Fruit fly (Drosophila melanogaster) whole organism, embryonic: Measurements from ENCODE around the gene CG7924.

Source experiments
- Asciz ChIP-seq: fragments of 200-800 bp; sonication (Bioruptor generic); optimal IDR thresholded peaks from 2 replicates; lab custom pipeline; 2017; ENCODE audit warnings: missing biosample characterization, mild to moderate bottlenecking, missing genetic modification characterization, missing genetic modification reagents
- BtbVII ChIP-seq: fragments of 200-800 bp; sonication (Bioruptor generic); optimal IDR thresholded peaks from 3 replicates; lab custom pipeline; 2017; ENCODE audit warnings: missing biosample characterization, mild to moderate bottlenecking, missing genetic modification characterization
- CG10147 ChIP-seq: fragments of 200-800 bp; sonication (Bioruptor generic); optimal IDR thresholded peaks from 2 replicates; lab custom pipeline; 2019; ENCODE audit warnings: missing biosample characterization, mild to moderate bottlenecking, missing genetic modification characterization, moderate library complexity
- CG11456 ChIP-seq: fragments of 200-800 bp; sonication (Bioruptor generic); IDR thresholded peaks from 3 replicates; pipeline ENCODE4 v1.3.6; 2022; ENCODE audit warnings: missing biosample characterization, missing genetic modification characterization
- CG12236 ChIP-seq: fragments of 200-800 bp; sonication (Bioruptor generic); optimal IDR thresholded peaks from 2 replicates; lab custom pipeline; 2016; ENCODE audit warnings: missing biosample characterization, missing genetic modification characterization
- CG13894 ChIP-seq: fragments of 200-800 bp; sonication (Bioruptor generic); optimal IDR thresholded peaks from 3 replicates; lab custom pipeline; 2018; ENCODE audit warnings: missing biosample characterization, mild to moderate bottlenecking, missing genetic modification characterization, moderate library complexity
- CG15073 ChIP-seq: fragments of 200-800 bp; sonication (Bioruptor generic); optimal IDR thresholded peaks from 2 replicates; lab custom pipeline; 2016; ENCODE audit warnings: missing biosample characterization, missing genetic modification characterization
- CG17328 ChIP-seq: fragments of 200-800 bp; sonication (Bioruptor generic); IDR thresholded peaks from 2 replicates; pipeline ENCODE4 v1.3.6; 2022; ENCODE audit warnings: missing biosample characterization, missing genetic modification characterization
- CG17361 ChIP-seq: fragments of 200-800 bp; sonication (Bioruptor generic); IDR thresholded peaks from 3 replicates; pipeline ENCODE4 v1.3.6; 2022; ENCODE audit warnings: missing biosample characterization, missing genetic modification characterization
- CG2712 ChIP-seq: fragments of 200-800 bp; optimal IDR thresholded peaks from 3 replicates; lab custom pipeline; 2019; ENCODE audit warnings: missing biosample characterization, mild to moderate bottlenecking, missing genetic modification characterization, moderate library complexity
- CG3163 ChIP-seq: fragments of 200-800 bp; sonication (Bioruptor generic); optimal IDR thresholded peaks from 3 replicates; lab custom pipeline; 2016; ENCODE audit warnings: missing biosample characterization, missing genetic modification characterization
- CG3847 ChIP-seq: fragments of 200-800 bp; sonication (Bioruptor generic); IDR thresholded peaks from 2 replicates; pipeline ENCODE4 v1.3.6; 2022; ENCODE audit warnings: missing biosample characterization, missing genetic modification characterization
- CG4360 ChIP-seq: fragments of 200-800 bp; sonication (Bioruptor generic); IDR thresholded peaks from 2 replicates; pipeline ENCODE4 v1.3.6; 2022; ENCODE audit warnings: missing biosample characterization, missing genetic modification characterization
- CG8089 ChIP-seq: fragments of 200-800 bp; sonication (Bioruptor generic); optimal IDR thresholded peaks from 3 replicates; lab custom pipeline; 2016; ENCODE audit warnings: missing biosample characterization, missing genetic modification characterization
- CG8290 ChIP-seq, 3 experiments: fragments of 200-800 bp; sonication (Bioruptor generic); optimal IDR thresholded peaks; 2 replicates each; lab custom pipeline; 2016 to 2019; ENCODE audit warnings: missing biosample characterization in 3 of 3, missing genetic modification characterization in 3 of 3, mild to moderate bottlenecking in 2 of 3, moderate library complexity in 1 of 3
- CG9609 ChIP-seq: fragments of 200-800 bp; sonication (Bioruptor generic); optimal IDR thresholded peaks from 3 replicates; lab custom pipeline; 2016; ENCODE audit warnings: missing biosample characterization, missing genetic modification characterization
- Camta ChIP-seq: fragments of 200-800 bp; sonication (Bioruptor generic); optimal IDR thresholded peaks from 2 replicates; lab custom pipeline; 2016; ENCODE audit warnings: missing biosample characterization, missing genetic modification characterization
- CkIIα-i1 ChIP-seq: fragments of 200-800 bp; sonication (Bioruptor generic); IDR thresholded peaks from 2 replicates; pipeline ENCODE4 v1.3.6; 2022; ENCODE audit warnings: missing biosample characterization, missing genetic modification characterization
- Deaf1 ChIP-seq: fragments of 200-800 bp; optimal IDR thresholded peaks from 3 replicates; lab custom pipeline; 2019; ENCODE audit warnings: missing biosample characterization, mild to moderate bottlenecking, missing genetic modification characterization, moderate library complexity
- Dfd ChIP-seq, 2 experiments: fragments of >200 bp; optimal IDR thresholded peaks; 2 replicates each; lab custom pipeline; 2017; ENCODE audit warnings: missing biosample characterization in 2 of 2, missing genetic modification characterization in 2 of 2
- HLH4C ChIP-seq: fragments of 200-800 bp; sonication (Bioruptor generic); IDR thresholded peaks from 3 replicates; pipeline ENCODE4 v1.3.6; 2022; ENCODE audit warnings: missing biosample characterization, missing genetic modification characterization; ENCODE audit not compliant: partially characterized antibody
- Hr78 ChIP-seq, 2 experiments: fragments of 200-800 bp in 1 of 2; fragments of >200 bp in 1 of 2; sonication (Bioruptor generic) in 1 of 2; optimal IDR thresholded peaks; 2 replicates each; lab custom pipeline; 2017 to 2019; ENCODE audit warnings: missing biosample characterization in 2 of 2, missing genetic modification characterization in 2 of 2, mild to moderate bottlenecking in 1 of 2, moderate library complexity in 1 of 2
- Jarid2 ChIP-seq: fragments of 200-800 bp; sonication (Bioruptor generic); optimal IDR thresholded peaks from 3 replicates; lab custom pipeline; 2017; ENCODE audit warnings: mild to moderate bottlenecking, missing biosample characterization, missing genetic modification reagents, missing genetic modification characterization
- Kr ChIP-seq: fragments of 200-800 bp; sonication (Bioruptor generic); optimal IDR thresholded peaks from 2 replicates; lab custom pipeline; 2017; ENCODE audit warnings: missing biosample characterization, mild to moderate bottlenecking, missing genetic modification characterization
- Lim3 ChIP-seq: fragments of 200-800 bp; sonication (Bioruptor generic); IDR thresholded peaks from 2 replicates; pipeline ENCODE4 v1.3.6; 2022; ENCODE audit warnings: missing biosample characterization, missing genetic modification characterization
- Poxn ChIP-seq: fragments of 200-800 bp; sonication (Bioruptor generic); IDR thresholded peaks from 2 replicates; pipeline ENCODE4 v1.3.6; 2022; ENCODE audit warnings: missing biosample characterization, missing genetic modification characterization
- abd-A ChIP-seq: fragments of 200-800 bp; sonication (Bioruptor generic); optimal IDR thresholded peaks from 3 replicates; lab custom pipeline; 2019; ENCODE audit warnings: missing biosample characterization, mild to moderate bottlenecking, missing genetic modification characterization, moderate library complexity
- amos ChIP-seq: fragments of 200-800 bp; sonication (Bioruptor generic); IDR thresholded peaks from 2 replicates; pipeline ENCODE4 v1.3.6; 2022; ENCODE audit warnings: missing biosample characterization, missing genetic modification characterization; ENCODE audit not compliant: partially characterized antibody
- ara ChIP-seq: fragments of 200-800 bp; sonication (Bioruptor generic); IDR thresholded peaks from 2 replicates; pipeline ENCODE4 v1.3.6; 2022; ENCODE audit warnings: missing biosample characterization, missing genetic modification characterization
- bbx ChIP-seq: fragments of 200-800 bp; sonication (Bioruptor generic); IDR thresholded peaks from 2 replicates; pipeline ENCODE4 v1.3.6; 2022; ENCODE audit warnings: missing biosample characterization, missing genetic modification characterization; ENCODE audit not compliant: partially characterized antibody
- chif ChIP-seq, 2 experiments: fragments of 200-800 bp; sonication (Bioruptor generic); optimal IDR thresholded peaks; 3 replicates each; lab custom pipeline; 2016; ENCODE audit warnings: missing biosample characterization in 2 of 2, missing genetic modification characterization in 2 of 2
- chinmo ChIP-seq: fragments of 200-800 bp; sonication (Bioruptor generic); IDR thresholded peaks from 4 replicates; pipeline ENCODE4 v1.3.6; 2022; ENCODE audit warnings: missing biosample characterization, missing genetic modification characterization; ENCODE audit not compliant: partially characterized antibody
- chm ChIP-seq: fragments of 200-800 bp; sonication (Bioruptor generic); IDR thresholded peaks from 2 replicates; pipeline ENCODE4 v1.3.6; 2022; ENCODE audit warnings: missing biosample characterization, missing genetic modification characterization
- ci ChIP-seq: fragments of 200-800 bp; sonication (Bioruptor generic); IDR thresholded peaks from 3 replicates; pipeline ENCODE4 v1.3.6; 2022; ENCODE audit warnings: missing biosample characterization, missing genetic modification characterization
- cwo ChIP-seq: fragments of 200-800 bp; sonication (Bioruptor generic); optimal IDR thresholded peaks from 3 replicates; lab custom pipeline; 2017; ENCODE audit warnings: missing biosample characterization, missing genetic modification characterization, mild to moderate bottlenecking, moderate library complexity, missing genetic modification reagents
- gem ChIP-seq: fragments of 200-800 bp; sonication (Bioruptor generic); optimal IDR thresholded peaks from 2 replicates; lab custom pipeline; 2019; ENCODE audit warnings: missing biosample characterization, mild to moderate bottlenecking, missing genetic modification characterization, moderate library complexity
- inv ChIP-seq: fragments of 200-800 bp; sonication (Bioruptor generic); IDR thresholded peaks from 2 replicates; pipeline ENCODE4 v1.3.6; 2022; ENCODE audit warnings: missing biosample characterization, missing genetic modification characterization; ENCODE audit not compliant: partially characterized antibody
- kah ChIP-seq: fragments of 200-800 bp; sonication (Bioruptor generic); optimal IDR thresholded peaks from 2 replicates; lab custom pipeline; 2018; ENCODE audit warnings: missing biosample characterization, mild to moderate bottlenecking, missing genetic modification characterization
- kay ChIP-seq: fragments of 200-800 bp; sonication (Bioruptor generic); optimal IDR thresholded peaks from 2 replicates; lab custom pipeline; 2016; ENCODE audit warnings: missing biosample characterization, missing genetic modification characterization
- mirr ChIP-seq: fragments of 200-800 bp; sonication (Bioruptor generic); optimal IDR thresholded peaks from 3 replicates; lab custom pipeline; 2018; ENCODE audit warnings: missing biosample characterization, mild to moderate bottlenecking, missing genetic modification characterization
- oc ChIP-seq: fragments of 200-800 bp; sonication (Bioruptor generic); optimal IDR thresholded peaks from 2 replicates; lab custom pipeline; 2018; ENCODE audit warnings: missing biosample characterization, mild to moderate bottlenecking, missing genetic modification characterization, moderate library complexity
- onecut ChIP-seq: fragments of 200-800 bp; sonication (Bioruptor generic); IDR thresholded peaks from 2 replicates; pipeline ENCODE4 v1.3.6; 2022; ENCODE audit warnings: missing biosample characterization, missing genetic modification characterization
- otp ChIP-seq: fragments of 200-800 bp; sonication (Bioruptor generic); IDR thresholded peaks from 3 replicates; pipeline ENCODE4, ENCODE4 v1.3.6; 2022; ENCODE audit warnings: missing biosample characterization, missing genetic modification characterization
- psq ChIP-seq: fragments of 200-800 bp; sonication (Bioruptor generic); optimal IDR thresholded peaks from 2 replicates; lab custom pipeline; 2017; ENCODE audit warnings: missing biosample characterization, missing genetic modification characterization
- ranshi ChIP-seq: fragments of 200-800 bp; sonication (Bioruptor generic); IDR thresholded peaks from 2 replicates; pipeline ENCODE4 v1.3.6; 2022; ENCODE audit warnings: missing biosample characterization, missing genetic modification characterization
- rib ChIP-seq: fragments of 200-800 bp; sonication (Bioruptor generic); IDR thresholded peaks from 2 replicates; pipeline ENCODE4 v1.3.6; 2022; ENCODE audit warnings: missing biosample characterization, missing genetic modification characterization
- run ChIP-seq: fragments of 200-800 bp; sonication (Bioruptor generic); optimal IDR thresholded peaks from 3 replicates; lab custom pipeline; 2018; ENCODE audit warnings: missing biosample characterization, mild to moderate bottlenecking, missing genetic modification characterization
- sd ChIP-seq: fragments of 200-800 bp; sonication (Bioruptor generic); optimal IDR thresholded peaks from 3 replicates; lab custom pipeline; 2018; ENCODE audit warnings: missing biosample characterization, mild to moderate bottlenecking, missing genetic modification characterization, moderate library complexity
- so ChIP-seq: fragments of 200-800 bp; sonication (Bioruptor generic); IDR thresholded peaks from 3 replicates; pipeline ENCODE4 v1.3.6; 2022; ENCODE audit warnings: missing biosample characterization, missing genetic modification characterization
- wek ChIP-seq: fragments of 200-800 bp; sonication (Bioruptor generic); optimal IDR thresholded peaks from 3 replicates; lab custom pipeline; 2018; ENCODE audit warnings: missing biosample characterization, mild to moderate bottlenecking, missing genetic modification characterization, moderate library complexity

The CG7924 gene

DNA sequence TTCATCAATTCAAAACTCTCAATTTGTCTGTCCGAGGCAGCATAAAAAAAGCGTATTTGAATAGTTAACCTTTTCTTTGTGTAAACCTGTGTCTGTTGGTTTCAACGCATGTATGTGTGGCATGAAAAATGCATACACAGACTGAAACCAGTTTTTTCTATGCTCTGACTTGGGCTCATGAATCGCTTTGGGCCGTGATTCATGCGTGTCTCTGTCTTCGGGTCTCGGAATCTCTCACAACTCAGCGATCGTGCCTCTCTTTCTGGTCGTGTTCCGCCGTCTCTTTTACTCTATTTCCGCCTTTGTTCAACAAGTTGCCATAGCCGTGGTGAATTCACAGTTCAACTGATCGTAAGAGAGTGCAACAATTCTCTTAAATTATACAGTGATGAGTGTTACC, 32.3 kb upstream of the CG7924 start (continued):
- TF ChIP-seq CG2712 (tag; lab: Kevin White, UChicago), result no peak
- TF ChIP-seq otp (GFP tag; lab: Robert Waterston, UW), result no peak
- peak; percentile 82 for TF ChIP-seq kay (GFP tag; lab: Kevin White, UChicago)
- TF ChIP-seq CG17328 (GFP tag; lab: Robert Waterston, UW), result peak; percentile 27; the same call in 1 of the 2 replicates
- TF ChIP-seq ara (GFP tag; lab: Robert Waterston, UW), result peak; percentile 27; the same call in 1 of the 2 replicates
- TF ChIP-seq cwo (GFP tag; lab: Kevin White, UChicago), result no peak
- TF ChIP-seq BtbVII (GFP tag; lab: Kevin White, UChicago), result peak; percentile 7
- TF ChIP-seq CG8290 (GFP tag; optimal IDR thresholded peaks at IDR 0.05; lab: Kevin White, UChicago), result no peak
- peak in 1 of 2 experiments; percentile 35 for TF ChIP-seq CG8290 (tag; optimal IDR thresholded peaks at IDR 0.05; lab: Kevin White, UChicago)
- no peak for TF ChIP-seq Lim3
- TF ChIP-seq Jarid2 (GFP tag; lab: Kevin White, UChicago), result peak; percentile 13
- peak; percentile 58; the same call in 2 of the 3 replicates for TF ChIP-seq ci
- TF ChIP-seq CG4360, result peak; percentile 7; the same call in 1 of the 2 replicates
- TF ChIP-seq chinmo (GFP tag; lab: Robert Waterston, UW), result peak; percentile 99
- TF ChIP-seq Poxn (GFP tag; lab: Robert Waterston, UW), result no peak
- TF ChIP-seq inv, result peak; percentile 43; the same call in 1 of the 2 replicates
- TF ChIP-seq CG15073 (GFP tag; lab: Kevin White, UChicago), result no peak
- peak; percentile 27 for TF ChIP-seq Kr (GFP tag; lab: Kevin White, UChicago)
- TF ChIP-seq ranshi (GFP tag; lab: Robert Waterston, UW), result no peak
- no peak for TF ChIP-seq run (tag; lab: Kevin White, UChicago)
- TF ChIP-seq CG11456, result no peak
- TF ChIP-seq abd-A, result peak; percentile 77
- no peak; the same call in 2 of the 3 replicates for TF ChIP-seq HLH4C (GFP tag; lab: Robert Waterston, UW)
- peak in 1 of 2 experiments; percentile 73 for TF ChIP-seq Hr78 (GFP tag; optimal IDR thresholded peaks at IDR 0.05; lab: Kevin White, UChicago)
- no peak for TF ChIP-seq CG10147 (GFP tag; lab: Kevin White, UChicago)
- TF ChIP-seq amos, result peak; percentile 39; the same call in 1 of the 2 replicates
- no peak for TF ChIP-seq rib (GFP tag; lab: Robert Waterston, UW)
- no peak for TF ChIP-seq gem
- TF ChIP-seq CG3847, result no peak
- peak; percentile 37; the same call in 1 of the 2 replicates for TF ChIP-seq bbx
- peak; percentile 85 for TF ChIP-seq Deaf1 (tag; lab: Kevin White, UChicago)
- TF ChIP-seq sd (tag; lab: Kevin White, UChicago), result peak; percentile 93
- no peak for TF ChIP-seq Dfd (GFP tag; optimal IDR thresholded peaks at IDR 0.05; lab: Kevin White, UChicago)
- TF ChIP-seq Camta (GFP tag; lab: Kevin White, UChicago), result no peak
- peak; percentile 80 for TF ChIP-seq kah
- no peak for TF ChIP-seq CG12236 (GFP tag; lab: Kevin White, UChicago)
- no peak for TF ChIP-seq CG8089 (GFP tag; lab: Kevin White, UChicago)
- no peak for TF ChIP-seq CG9609 (GFP tag; lab: Kevin White, UChicago)
- TF ChIP-seq psq (GFP tag; lab: Kevin White, UChicago), result no peak
- TF ChIP-seq CG3163, result peak; percentile 91
- peak; percentile 57 for TF ChIP-seq oc (tag; lab: Kevin White, UChicago)
- TF ChIP-seq mirr (GFP tag; lab: Kevin White, UChicago), result peak; percentile 32
- TF ChIP-seq Asciz, result no peak
- no peak for TF ChIP-seq CG17361 (GFP tag; lab: Robert Waterston, UW)
- TF ChIP-seq chif (GFP tag; optimal IDR thresholded peaks at IDR 0.05; lab: Kevin White, UChicago), result no peak
- TF ChIP-seq onecut (GFP tag; lab: Robert Waterston, UW), result 0 out of 2 replicates have a peak, but pooled peaks have one; percentile 8
- TF ChIP-seq wek (GFP tag; lab: Kevin White, UChicago), result no peak
- TF ChIP-seq chm (GFP tag; lab: Robert Waterston, UW), result peak; percentile 80
- TF ChIP-seq so (GFP tag; lab: Robert Waterston, UW), result peak; percentile 52; the same call in 1 of the 3 replicates
- peak; percentile 59 for TF ChIP-seq CG13894 (tag; lab: Kevin White, UChicago)
- TF ChIP-seq CkIIα-i1 (GFP tag; lab: Robert Waterston, UW), result no peak
